Fruit fly (Drosophila melanogaster): ENCODE data around the gene yps.

- TF ChIP-seq CG7045 (GFP tag; optimal IDR thresholded peaks at IDR 0.05) (no peak), bab1 (GFP tag; optimal IDR thresholded peaks at IDR 0.05) (no peak), pad (GFP tag; optimal IDR thresholded peaks at IDR 0.05) (no peak)
Measured at dm6 chr3L:12127294-12128029, 2.5 kb upstream of the yps start, which contains the start of the genes Ir68b and CG34241.

Data from whole organism, adult.